Worm (Caenorhabditis elegans) whole organism, early embryonic: Measurements from ENCODE around the gene cdk-11.2.
A peak's percentile ranks its signal among the peaks of the same experiment; 100 is the strongest.

Experiments
- B0310.2 ChIP-seq: sonication (generic microtip); optimal IDR thresholded peaks from 2 replicates; lab custom pipeline; 2016; ENCODE audit warnings: mild to moderate bottlenecking, missing genetic modification characterization, missing compliant biosample characterization
- F13C5.2 ChIP-seq: sonication (generic microtip); optimal IDR thresholded peaks from 2 replicates; lab custom pipeline; 2017; ENCODE audit warnings: mild to moderate bottlenecking, missing genetic modification characterization, inconsistent platforms, missing compliant biosample characterization
- aly-1 ChIP-seq: sonication (generic microtip); optimal IDR thresholded peaks from 2 replicates; lab custom pipeline; 2016; ENCODE audit warnings: missing genetic modification characterization, missing compliant biosample characterization
- ama-1 ChIP-seq: fragments of 150-350 bp; optimal IDR thresholded peaks from 2 replicates; lab custom pipeline; 2014
- ceh-13 ChIP-seq: fragments of 200-800 bp; sonication (Bioruptor generic); optimal IDR thresholded peaks from 2 replicates; lab custom pipeline; 2018; ENCODE audit warnings: mild to moderate bottlenecking, missing genetic modification characterization, missing compliant biosample characterization
- ceh-36 ChIP-seq: sonication (generic microtip); optimal IDR thresholded peaks from 2 replicates; lab custom pipeline; 2016; ENCODE audit warnings: missing genetic modification characterization, inconsistent platforms, missing compliant biosample characterization
- ets-7 ChIP-seq: sonication (generic microtip); optimal IDR thresholded peaks from 2 replicates; lab custom pipeline; 2016; ENCODE audit warnings: missing genotype, missing genetic modification characterization, missing compliant biosample characterization
- flt-1 ChIP-seq: fragments of 200-800 bp; sonication (Bioruptor generic); IDR thresholded peaks from 2 replicates; pipeline ENCODE4 v1.3.6; 2022; ENCODE audit warnings: missing genetic modification characterization, missing compliant biosample characterization
- hmbx-1 ChIP-seq: sonication (generic microtip); optimal IDR thresholded peaks from 2 replicates; lab custom pipeline; 2016; ENCODE audit warnings: mild to moderate bottlenecking, missing genetic modification characterization, missing compliant biosample characterization
- hmg-4 ChIP-seq: fragments of 200-800 bp; sonication (Bioruptor generic); optimal IDR thresholded peaks from 2 replicates; lab custom pipeline; 2018; ENCODE audit warnings: mild to moderate bottlenecking, missing genetic modification characterization, missing compliant biosample characterization
- hnd-1 ChIP-seq: sonication (generic microtip); optimal IDR thresholded peaks from 2 replicates; lab custom pipeline; 2016; ENCODE audit warnings: missing genetic modification characterization, missing compliant biosample characterization
- pes-1 ChIP-seq: fragments of 200-800 bp; sonication (Bioruptor generic); IDR thresholded peaks from 2 replicates; pipeline ENCODE4 v1.3.6; 2022; ENCODE audit warnings: missing genetic modification reagents, missing genetic modification characterization, missing compliant biosample characterization
- scrt-1 ChIP-seq: fragments of 200-800 bp; sonication (Bioruptor generic); IDR thresholded peaks from 2 replicates; pipeline ENCODE4 v1.3.6; 2022; ENCODE audit warnings: missing genetic modification characterization, missing compliant biosample characterization
- sea-1 ChIP-seq: fragments of 200-800 bp; sonication (Bioruptor generic); conservative IDR thresholded peaks from 2 replicates; pipeline ENCODE4 v1.3.6; 2022; ENCODE audit warnings: missing genetic modification characterization, missing compliant biosample characterization
- tbx-11 ChIP-seq: fragments of 200-800 bp; sonication (Bioruptor generic); IDR thresholded peaks from 2 replicates; pipeline ENCODE4 v1.3.6; 2022; ENCODE audit warnings: missing genetic modification characterization, missing compliant biosample characterization
- tbx-37 ChIP-seq: fragments of 200-800 bp; sonication (Bioruptor generic); conservative IDR thresholded peaks from 2 replicates; pipeline ENCODE4 v1.3.6; 2022; ENCODE audit warnings: missing genetic modification reagents, missing genetic modification characterization, missing compliant biosample characterization
- tra-4 ChIP-seq: sonication (generic microtip); optimal IDR thresholded peaks from 2 replicates; lab custom pipeline; 2017; ENCODE audit warnings: missing genetic modification characterization, missing compliant biosample characterization

Gene cdk-11.2

DNA sequence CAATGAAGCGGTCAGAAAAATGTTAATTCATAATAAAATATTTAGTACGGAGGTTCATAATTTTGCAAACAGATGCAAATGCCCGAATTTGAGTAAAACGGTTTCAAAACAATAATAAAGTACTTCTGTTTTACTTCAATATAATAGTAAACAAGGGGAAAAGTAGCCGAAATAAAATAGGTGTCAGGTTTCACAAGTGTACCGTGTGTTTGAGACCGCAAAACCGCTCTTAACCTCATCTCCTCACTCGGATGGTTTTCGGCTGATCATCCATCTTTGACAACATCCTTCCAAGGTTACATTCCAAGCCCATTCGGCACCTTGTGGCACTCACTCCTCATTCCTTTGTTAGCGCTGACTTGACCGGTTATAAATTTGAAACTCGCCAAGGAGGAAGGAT lies 17.9 kb upstream of the cdk-11.2 start:
- TF ChIP-seq ets-7 (tag; lab: Kevin White, UChicago) (no peak), tbx-37 (no peak), ceh-36 (tag; lab: Kevin White, UChicago) (no peak), sea-1 (GFP tag; lab: Robert Waterston, UW) (no peak), hmg-4 (GFP tag; lab: Kevin White, UChicago) (no peak), flt-1 (GFP tag; lab: Robert Waterston, UW) (no peak), B0310.2 (no peak), ceh-13 (no peak), hnd-1 (tag; lab: Kevin White, UChicago) (no peak), aly-1 (tag; lab: Kevin White, UChicago) (no peak), tbx-11 (GFP tag; lab: Robert Waterston, UW) (no peak), hmbx-1 (tag; lab: Kevin White, UChicago) (no peak), F13C5.2 (no peak), pes-1 (GFP tag; lab: Robert Waterston, UW) (no peak), scrt-1 (GFP tag; lab: Robert Waterston, UW) (no peak)

- peak; percentile 71 for TF ChIP-seq ets-7 (tag; lab: Kevin White, UChicago)
- TF ChIP-seq flt-1 (GFP tag; lab: Robert Waterston, UW), result peak; percentile 3; the same call in 1 of the 2 replicates
- TF ChIP-seq B0310.2, result no peak
- peak; percentile 92 for TF ChIP-seq hmg-4 (GFP tag; lab: Kevin White, UChicago)
- TF ChIP-seq F13C5.2, result peak; percentile 58
Observed at ce11 chrX:10435492-10435939, 16.0 kb upstream of the cdk-11.2 start.

DNA sequence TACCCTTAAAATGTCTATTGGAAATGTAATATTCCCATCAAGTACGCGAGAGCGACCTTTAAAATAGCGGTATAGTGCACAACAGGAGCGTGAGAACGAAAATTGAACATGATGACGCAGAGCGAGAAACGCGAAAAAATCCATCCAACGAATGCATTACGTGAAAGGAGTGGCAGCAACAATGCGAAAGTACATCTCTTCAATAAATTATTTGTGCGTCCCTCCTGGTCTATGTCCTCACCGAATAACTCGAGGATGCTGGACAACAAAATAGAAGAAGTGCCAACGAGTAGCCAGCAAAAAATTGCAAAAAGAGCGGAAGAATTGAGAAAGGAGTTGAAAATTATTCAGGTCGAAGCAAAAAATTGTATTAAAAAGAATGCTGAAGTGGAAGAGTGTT lies 14.3 kb upstream of the cdk-11.2 start:
- TF ChIP-seq aly-1 (tag; lab: Kevin White, UChicago) (no peak), tra-4 (tag; lab: Kevin White, UChicago) (no peak), hnd-1 (tag; lab: Kevin White, UChicago) (no peak), hmbx-1 (tag; lab: Kevin White, UChicago) (no peak), ets-7 (tag; lab: Kevin White, UChicago) (no peak), hmg-4 (GFP tag; lab: Kevin White, UChicago) (no peak), ceh-36 (tag; lab: Kevin White, UChicago) (no peak), ceh-13 (no peak), pes-1 (GFP tag; lab: Robert Waterston, UW) (no peak), B0310.2 (no peak), tbx-37 (no peak), sea-1 (GFP tag; lab: Robert Waterston, UW) (no peak), flt-1 (GFP tag; lab: Robert Waterston, UW) (no peak), F13C5.2 (no peak), tbx-11 (GFP tag; lab: Robert Waterston, UW) (no peak), ama-1 (lab: Kevin White, UChicago) (no peak)

DNA sequence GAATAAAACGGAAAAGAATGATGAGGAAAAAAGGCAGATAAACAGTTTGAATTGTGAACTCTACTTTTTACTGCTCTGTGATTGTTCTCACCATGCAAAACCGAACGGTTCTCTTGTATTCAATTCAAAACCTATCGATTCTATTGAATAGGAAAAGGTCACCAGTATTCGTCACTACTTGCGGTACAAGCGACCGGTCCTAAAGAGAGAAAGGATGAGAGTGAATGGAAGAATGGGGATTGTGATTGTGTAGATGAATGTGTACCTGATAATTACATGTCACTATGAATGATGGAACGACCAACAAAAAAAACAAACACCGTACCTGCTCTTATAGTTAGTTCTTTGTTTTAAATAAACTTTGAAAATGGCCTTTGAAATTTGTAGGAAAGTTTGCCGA lies 13.2 kb upstream of the cdk-11.2 start:
- TF ChIP-seq scrt-1 (GFP tag; lab: Robert Waterston, UW) (no peak), hmg-4 (GFP tag; lab: Kevin White, UChicago) (no peak), sea-1 (GFP tag; lab: Robert Waterston, UW) (no peak), ceh-36 (tag; lab: Kevin White, UChicago) (no peak), F13C5.2 (no peak), tra-4 (tag; lab: Kevin White, UChicago) (no peak), pes-1 (GFP tag; lab: Robert Waterston, UW) (no peak), tbx-11 (GFP tag; lab: Robert Waterston, UW) (no peak), B0310.2 (no peak), aly-1 (tag; lab: Kevin White, UChicago) (no peak), ets-7 (tag; lab: Kevin White, UChicago) (no peak), ama-1 (lab: Kevin White, UChicago) (no peak), tbx-37 (no peak), hmbx-1 (tag; lab: Kevin White, UChicago) (no peak), hnd-1 (tag; lab: Kevin White, UChicago) (no peak), flt-1 (GFP tag; lab: Robert Waterston, UW) (no peak), ceh-13 (no peak)

- TF ChIP-seq scrt-1 (GFP tag; lab: Robert Waterston, UW), result no peak
- no peak for TF ChIP-seq flt-1 (GFP tag; lab: Robert Waterston, UW)
- no peak for TF ChIP-seq ets-7 (tag; lab: Kevin White, UChicago)
- no peak for TF ChIP-seq tbx-11 (GFP tag; lab: Robert Waterston, UW)
- no peak for TF ChIP-seq sea-1 (GFP tag; lab: Robert Waterston, UW)
- TF ChIP-seq pes-1 (GFP tag; lab: Robert Waterston, UW), result no peak
- no peak for TF ChIP-seq tra-4 (tag; lab: Kevin White, UChicago)
- TF ChIP-seq hmbx-1 (tag; lab: Kevin White, UChicago), result no peak
- no peak for TF ChIP-seq aly-1 (tag; lab: Kevin White, UChicago)
- no peak for TF ChIP-seq hnd-1 (tag; lab: Kevin White, UChicago)
Observed at ce11 chrX:10430866-10431265, 11.3 kb upstream of the cdk-11.2 start.

ce11 chrX:10429203-10429602 lies 9.6 kb upstream of the cdk-11.2 start:
- TF ChIP-seq hnd-1 (tag; lab: Kevin White, UChicago) (no peak), hmg-4 (GFP tag; lab: Kevin White, UChicago) (peak; percentile 18)

- no peak for TF ChIP-seq tbx-37
- TF ChIP-seq tra-4 (tag; lab: Kevin White, UChicago), result no peak
- no peak for TF ChIP-seq B0310.2
- TF ChIP-seq hmbx-1 (tag; lab: Kevin White, UChicago), result no peak
- no peak for TF ChIP-seq ama-1 (lab: Kevin White, UChicago)
- TF ChIP-seq ceh-13, result no peak
- no peak for TF ChIP-seq hmg-4 (GFP tag; lab: Kevin White, UChicago)
- TF ChIP-seq aly-1 (tag; lab: Kevin White, UChicago), result no peak
- TF ChIP-seq tbx-11 (GFP tag; lab: Robert Waterston, UW), result no peak
- no peak for TF ChIP-seq F13C5.2
- no peak for TF ChIP-seq pes-1 (GFP tag; lab: Robert Waterston, UW)
- TF ChIP-seq scrt-1 (GFP tag; lab: Robert Waterston, UW), result no peak
- TF ChIP-seq ceh-36 (tag; lab: Kevin White, UChicago), result no peak
Observed at ce11 chrX:10428557-10428956, 9.0 kb upstream of the cdk-11.2 start, which contains the start of gene mig-15. Gene mig-15, minus strand, starts transcription at chrX:10428657.
